Worm (Caenorhabditis elegans) whole organism, mixed stage, embryonic: ENCODE data around the gene pgp-7.

Experiments used
- M03D4.4 ChIP-seq: sonication (generic microtip); optimal IDR thresholded peaks from 2 replicates; lab custom pipeline; 2017; ENCODE audit warnings: mild to moderate bottlenecking, missing genetic modification characterization, missing compliant biosample characterization
- bed-3 ChIP-seq: fragments of 200-800 bp; sonication (Bioruptor generic); optimal IDR thresholded peaks from 3 replicates; lab custom pipeline; 2018; ENCODE audit warnings: mild to moderate bottlenecking, missing genetic modification characterization, moderate library complexity, missing compliant biosample characterization
- blmp-1 ChIP-seq: fragments of 150-350 bp; optimal IDR thresholded peaks from 2 replicates; lab custom pipeline; 2014; ENCODE audit warnings: missing biosample characterization, missing genetic modification characterization
- ceh-39 ChIP-seq: fragments of 150-350 bp; optimal IDR thresholded peaks from 2 replicates; lab custom pipeline; 2014; ENCODE audit warnings: missing biosample characterization, missing genetic modification characterization
- ceh-83 ChIP-seq: fragments of 200-800 bp; sonication (Bioruptor generic); optimal IDR thresholded peaks from 2 replicates; lab custom pipeline; 2018; ENCODE audit warnings: mild to moderate bottlenecking, missing genetic modification characterization, missing compliant biosample characterization
- ces-1 ChIP-seq: fragments of 150-350 bp; optimal IDR thresholded peaks from 2 replicates; lab custom pipeline; 2014; ENCODE audit warnings: missing biosample characterization, missing genetic modification reagents, missing genetic modification characterization
- cnd-1 ChIP-seq: fragments of 200-800 bp; sonication (Bioruptor generic); optimal IDR thresholded peaks from 2 replicates; lab custom pipeline; 2018; ENCODE audit warnings: mild to moderate bottlenecking, missing genetic modification characterization, missing compliant biosample characterization
- drap-1 ChIP-seq: fragments of 200-800 bp; sonication (Bioruptor generic); optimal IDR thresholded peaks from 3 replicates; lab custom pipeline; 2018; ENCODE audit warnings: mild to moderate bottlenecking, missing genetic modification characterization, missing compliant biosample characterization
- elt-1 ChIP-seq: sonication (generic microtip); optimal IDR thresholded peaks from 2 replicates; lab custom pipeline; 2017; ENCODE audit warnings: missing genetic modification characterization, mild to moderate bottlenecking, missing compliant biosample characterization, antibody characterized with exemption, moderate library complexity, borderline replicate concordance; ENCODE audit not compliant: insufficient read depth
- elt-3 ChIP-seq: fragments of 150-350 bp; optimal IDR thresholded peaks from 2 replicates; lab custom pipeline; 2014; ENCODE audit warnings: missing biosample characterization, missing genetic modification characterization
- flh-1 ChIP-seq: fragments of 200-800 bp; sonication (Bioruptor generic); optimal IDR thresholded peaks from 2 replicates; lab custom pipeline; 2018; ENCODE audit warnings: mild to moderate bottlenecking, missing genetic modification characterization, moderate library complexity, missing compliant biosample characterization
- ham-2 ChIP-seq: fragments of 200-800 bp; sonication (Bioruptor generic); optimal IDR thresholded peaks from 2 replicates; lab custom pipeline; 2018; ENCODE audit warnings: mild to moderate bottlenecking, missing genetic modification characterization, missing compliant biosample characterization
- hlh-1 ChIP-seq: fragments of 150-350 bp; optimal IDR thresholded peaks from 2 replicates; lab custom pipeline; 2014; ENCODE audit warnings: missing biosample characterization, missing genetic modification reagents, missing genetic modification characterization
- lin-13 ChIP-seq: fragments of 150-350 bp; optimal IDR thresholded peaks from 2 replicates; lab custom pipeline; 2014; ENCODE audit warnings: missing biosample characterization, missing genetic modification characterization
- lsy-2 ChIP-seq: fragments of 150-350 bp; optimal IDR thresholded peaks from 2 replicates; lab custom pipeline; 2014; ENCODE audit warnings: missing biosample characterization, missing genetic modification characterization
- mab-5 ChIP-seq: fragments of 150-350 bp; optimal IDR thresholded peaks from 2 replicates; lab custom pipeline; 2014; ENCODE audit warnings: missing biosample characterization, missing genetic modification characterization
- mep-1 ChIP-seq: fragments of 150-350 bp; optimal IDR thresholded peaks from 2 replicates; lab custom pipeline; 2017; ENCODE audit warnings: missing biosample characterization, missing genetic modification reagents, missing genetic modification characterization, inconsistent platforms
- nhr-12 ChIP-seq: fragments of 150-350 bp; optimal IDR thresholded peaks from 2 replicates; lab custom pipeline; 2014; ENCODE audit warnings: missing biosample characterization, missing genetic modification characterization
- nhr-2 ChIP-seq: fragments of 150-350 bp; optimal IDR thresholded peaks from 2 replicates; lab custom pipeline; 2014; ENCODE audit warnings: missing biosample characterization, missing genetic modification characterization
- nhr-237 ChIP-seq: fragments of 150-350 bp; optimal IDR thresholded peaks from 2 replicates; lab custom pipeline; 2014; ENCODE audit warnings: missing biosample characterization, missing genetic modification characterization
- nhr-28 ChIP-seq: fragments of 150-350 bp; optimal IDR thresholded peaks from 2 replicates; lab custom pipeline; 2014; ENCODE audit warnings: missing biosample characterization, missing genetic modification characterization
- pha-4 ChIP-seq: fragments of 150-350 bp; optimal IDR thresholded peaks from 2 replicates; lab custom pipeline; 2018; ENCODE audit warnings: missing biosample characterization, missing genetic modification reagents, missing genetic modification characterization
- sem-2 ChIP-seq: fragments of 200-800 bp; sonication (Bioruptor generic); optimal IDR thresholded peaks from 2 replicates; lab custom pipeline; 2018; ENCODE audit warnings: mild to moderate bottlenecking, missing genetic modification characterization, missing compliant biosample characterization
- snpc-4 ChIP-seq: fragments of 150-350 bp; optimal IDR thresholded peaks from 2 replicates; lab custom pipeline; 2014; ENCODE audit warnings: missing biosample characterization, missing genetic modification characterization
- sptf-1 ChIP-seq: sonication (generic microtip); optimal IDR thresholded peaks from 2 replicates; lab custom pipeline; 2017; ENCODE audit warnings: mild to moderate bottlenecking, missing genetic modification characterization, moderate library complexity, missing compliant biosample characterization
- tbx-8 ChIP-seq: fragments of 200-800 bp; sonication (Bioruptor generic); optimal IDR thresholded peaks from 2 replicates; lab custom pipeline; 2018; ENCODE audit warnings: mild to moderate bottlenecking, missing genetic modification characterization, moderate library complexity, missing compliant biosample characterization
- unc-120 ChIP-seq: sonication (generic microtip); optimal IDR thresholded peaks from 2 replicates; lab custom pipeline; 2017; ENCODE audit warnings: missing genetic modification characterization, missing compliant biosample characterization; ENCODE audit not compliant: poor library complexity, severe bottlenecking
- unc-39 ChIP-seq: fragments of 150-350 bp; optimal IDR thresholded peaks from 2 replicates; lab custom pipeline; 2014; ENCODE audit warnings: missing biosample characterization, missing genetic modification characterization
- unc-62 ChIP-seq: fragments of 150-350 bp; optimal IDR thresholded peaks from 2 replicates; lab custom pipeline; 2014; ENCODE audit warnings: missing biosample characterization, missing genetic modification reagents, missing genetic modification characterization
- zip-8 ChIP-seq: fragments of 150-350 bp; optimal IDR thresholded peaks from 2 replicates; lab custom pipeline; 2014; ENCODE audit warnings: missing biosample characterization, missing genetic modification characterization
- ztf-11 ChIP-seq: fragments of 150-350 bp; optimal IDR thresholded peaks from 2 replicates; lab custom pipeline; 2014; ENCODE audit warnings: missing biosample characterization, missing genetic modification characterization

pgp-7 gene

ce11 chrX:10913981-10914380 is 43.9 kb upstream of the pgp-7 start, which contains the start of gene F47B10.9:
TSS of gene F47B10.9 (minus strand) at chrX:10914081.
- no peak for TF ChIP-seq hlh-1 (tag; lab: Kevin White, UChicago)
- no peak for TF ChIP-seq drap-1 (GFP tag; lab: Kevin White, UChicago)
- no peak for TF ChIP-seq unc-62 (GFP tag; lab: Kevin White, UChicago)
- no peak for TF ChIP-seq elt-3 (tag; lab: Kevin White, UChicago)
- TF ChIP-seq sem-2: no peak
- TF ChIP-seq nhr-2 (tag; lab: Kevin White, UChicago): no peak
- TF ChIP-seq ham-2 (GFP tag; lab: Kevin White, UChicago): no peak
- no peak for TF ChIP-seq tbx-8 (GFP tag; lab: Kevin White, UChicago)
- TF ChIP-seq pha-4 (tag; lab: Kevin White, UChicago): no peak
- no peak for TF ChIP-seq sptf-1 (tag; lab: Kevin White, UChicago)
- TF ChIP-seq ztf-11 (tag; lab: Kevin White, UChicago): no peak
- TF ChIP-seq M03D4.4 (tag; lab: Kevin White, UChicago): no peak
- no peak for TF ChIP-seq mab-5 (tag; lab: Kevin White, UChicago)
- TF ChIP-seq elt-1: no peak
- TF ChIP-seq bed-3 (GFP tag; lab: Kevin White, UChicago): no peak

ce11 chrX:10910716-10911115 is 40.7 kb upstream of the pgp-7 start, which contains the start of gene F47B10.8:
TSS of gene F47B10.8 (minus strand) at chrX:10910816.
- TF ChIP-seq ces-1: no peak
- TF ChIP-seq mab-5 (tag; lab: Kevin White, UChicago): no peak
- no peak for TF ChIP-seq unc-120 (tag; lab: Kevin White, UChicago)
- no peak for TF ChIP-seq flh-1 (GFP tag; lab: Kevin White, UChicago)
- TF ChIP-seq ceh-83 (GFP tag; lab: Kevin White, UChicago): no peak
- no peak for TF ChIP-seq ceh-39 (tag; lab: Kevin White, UChicago)
- TF ChIP-seq ham-2 (GFP tag; lab: Kevin White, UChicago): no peak
- TF ChIP-seq cnd-1: no peak
- no peak for TF ChIP-seq sptf-1 (tag; lab: Kevin White, UChicago)
- no peak for TF ChIP-seq mep-1
- TF ChIP-seq nhr-12 (tag; lab: Kevin White, UChicago): no peak
- no peak for TF ChIP-seq ztf-11 (tag; lab: Kevin White, UChicago)
- TF ChIP-seq pha-4 (tag; lab: Kevin White, UChicago): no peak
- TF ChIP-seq snpc-4: no peak
- TF ChIP-seq lin-13 (tag; lab: Kevin White, UChicago): no peak
- no peak for TF ChIP-seq hlh-1 (tag; lab: Kevin White, UChicago)
- no peak for TF ChIP-seq drap-1 (GFP tag; lab: Kevin White, UChicago)
- TF ChIP-seq zip-8 (tag; lab: Kevin White, UChicago): no peak
- TF ChIP-seq elt-3 (tag; lab: Kevin White, UChicago): no peak

DNA sequence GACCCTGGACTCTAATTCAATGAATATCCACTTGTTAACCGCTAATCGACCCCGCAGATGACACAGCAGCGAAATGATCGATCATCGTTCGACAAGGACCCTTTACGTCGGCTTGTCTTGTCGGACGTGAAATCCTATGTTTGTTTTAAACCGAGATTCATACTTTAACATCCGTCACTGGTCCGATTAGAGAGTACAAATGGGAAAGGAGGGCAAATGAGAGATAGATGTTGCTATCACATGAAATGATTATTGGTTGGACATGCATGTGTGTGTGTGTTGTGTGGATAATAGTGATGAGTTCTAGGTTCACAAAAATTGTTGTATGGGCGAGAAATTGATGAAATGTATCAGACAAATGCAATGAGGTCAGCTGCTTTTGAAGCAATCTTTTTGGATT is 39.6 kb upstream of the pgp-7 start:
- no peak for TF ChIP-seq zip-8 (tag; lab: Kevin White, UChicago)
- no peak for TF ChIP-seq ztf-11 (tag; lab: Kevin White, UChicago)
- TF ChIP-seq unc-62 (GFP tag; lab: Kevin White, UChicago): peak; percentile 55
- no peak for TF ChIP-seq drap-1 (GFP tag; lab: Kevin White, UChicago)
- no peak for TF ChIP-seq lin-13 (tag; lab: Kevin White, UChicago)
- no peak for TF ChIP-seq nhr-237
- no peak for TF ChIP-seq snpc-4
- TF ChIP-seq sptf-1 (tag; lab: Kevin White, UChicago): no peak
- peak; percentile 38 for TF ChIP-seq unc-120 (tag; lab: Kevin White, UChicago)

ce11 chrX:10907418-10907817 is 37.4 kb upstream of the pgp-7 start:
- no peak for TF ChIP-seq bed-3 (GFP tag; lab: Kevin White, UChicago)
- TF ChIP-seq mab-5 (tag; lab: Kevin White, UChicago): peak; percentile 7
- TF ChIP-seq unc-62 (GFP tag; lab: Kevin White, UChicago): peak; percentile 53
- TF ChIP-seq, all 35 proteins: peak for 2

DNA sequence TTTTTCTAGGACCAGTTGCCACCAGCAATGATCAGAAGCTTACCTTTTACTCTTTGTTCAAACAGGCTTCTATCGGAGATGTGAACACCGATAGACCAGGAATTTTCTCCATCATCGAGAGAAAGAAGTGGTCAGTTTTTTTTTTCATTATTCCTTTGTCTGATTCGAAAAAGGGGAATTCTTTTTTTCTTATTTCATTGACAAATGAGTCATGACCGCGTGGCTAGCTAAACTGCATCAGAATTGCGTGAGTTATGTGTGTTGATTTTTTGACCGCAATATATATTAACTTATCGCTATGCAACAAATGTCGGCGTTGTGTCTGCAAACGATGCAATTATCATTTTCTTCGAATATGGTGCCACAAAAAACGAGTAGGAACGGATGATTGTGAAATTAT is 33.4 kb upstream of the pgp-7 start:
- no peak for TF ChIP-seq nhr-28 (tag; lab: Kevin White, UChicago)
- TF ChIP-seq pha-4 (tag; lab: Kevin White, UChicago): no peak
- no peak for TF ChIP-seq unc-39 (tag; lab: Kevin White, UChicago)
- no peak for TF ChIP-seq lsy-2
- no peak for TF ChIP-seq blmp-1 (tag; lab: Kevin White, UChicago)
- no peak for TF ChIP-seq hlh-1 (tag; lab: Kevin White, UChicago)
- no peak for TF ChIP-seq nhr-12 (tag; lab: Kevin White, UChicago)
